Fruit fly (Drosophila melanogaster) whole organism, embryonic: ENCODE data around the gene CG5043.

ENCODE experiments used
- Aef1 ChIP-seq: fragments of 200-800 bp; sonication (Bioruptor generic); IDR thresholded peaks from 3 replicates; pipeline ENCODE4 v1.3.6; 2022; ENCODE audit warnings: missing biosample characterization, missing genetic modification characterization
- Atf-2 ChIP-seq: fragments of 200-800 bp; sonication (Bioruptor generic); optimal IDR thresholded peaks from 2 replicates; lab custom pipeline; 2016; ENCODE audit warnings: missing biosample characterization, missing genetic modification characterization
- CG2116 ChIP-seq: fragments of 200-800 bp; sonication (Bioruptor generic); optimal IDR thresholded peaks from 3 replicates; lab custom pipeline; 2018; ENCODE audit warnings: missing biosample characterization, mild to moderate bottlenecking, missing genetic modification characterization
- H2.0 ChIP-seq: fragments of 200-800 bp; sonication (Bioruptor generic); IDR thresholded peaks from 2 replicates; pipeline ENCODE4 v1.3.6; 2022; ENCODE audit warnings: missing biosample characterization, missing genetic modification characterization
- HmgD ChIP-seq: fragments of 200-800 bp; sonication (Bioruptor generic); optimal IDR thresholded peaks from 3 replicates; lab custom pipeline; 2016; ENCODE audit warnings: missing biosample characterization, missing genetic modification characterization
- Jarid2 ChIP-seq: fragments of 200-800 bp; sonication (Bioruptor generic); optimal IDR thresholded peaks from 3 replicates; lab custom pipeline; 2017; ENCODE audit warnings: mild to moderate bottlenecking, missing biosample characterization, missing genetic modification reagents, missing genetic modification characterization
- Oli ChIP-seq: fragments of 200-800 bp; sonication (Bioruptor generic); optimal IDR thresholded peaks from 2 replicates; lab custom pipeline; 2018; ENCODE audit warnings: missing biosample characterization, mild to moderate bottlenecking, missing genetic modification characterization, moderate library complexity
- Xrp1 ChIP-seq: fragments of 200-800 bp; sonication (Bioruptor generic); IDR thresholded peaks from 2 replicates; pipeline ENCODE4 v1.3.6; 2022; ENCODE audit warnings: missing biosample characterization, missing genetic modification characterization
- crp ChIP-seq, 2 experiments: fragments of 200-800 bp; sonication (Bioruptor generic); optimal IDR thresholded peaks; 2 replicates in 1 of 2; 3 replicates in 1 of 2; lab custom pipeline; 2017; ENCODE audit warnings: missing biosample characterization in 2 of 2, missing genetic modification characterization in 2 of 2, mild to moderate bottlenecking in 1 of 2, moderate library complexity in 1 of 2
- fd3F ChIP-seq: fragments of 200-800 bp; sonication (Bioruptor generic); optimal IDR thresholded peaks from 2 replicates; lab custom pipeline; 2018; ENCODE audit warnings: missing biosample characterization, mild to moderate bottlenecking, missing genetic modification characterization, moderate library complexity
- jing ChIP-seq: fragments of 200-800 bp; sonication (Bioruptor generic); optimal IDR thresholded peaks from 2 replicates; lab custom pipeline; 2018; ENCODE audit warnings: missing biosample characterization, mild to moderate bottlenecking, missing genetic modification characterization
- mld ChIP-seq: fragments of 200-800 bp; sonication (Bioruptor generic); IDR thresholded peaks from 3 replicates; pipeline ENCODE4 v1.3.6; 2022; ENCODE audit warnings: missing biosample characterization, missing genetic modification characterization; ENCODE audit not compliant: partially characterized antibody
- toy ChIP-seq: fragments of 200-800 bp; sonication (Bioruptor generic); IDR thresholded peaks from 2 replicates; pipeline ENCODE4 v1.3.6; 2022; ENCODE audit warnings: missing biosample characterization, missing genetic modification characterization

dm6 chr2L:17449608-17450504 lies 16.2 kb downstream of the CG5043 start, which contains the start of gene dl:
- no peak for TF ChIP-seq toy
- no peak for TF ChIP-seq Atf-2
- TF ChIP-seq HmgD: no peak
- TF ChIP-seq fd3F (GFP tag; lab: Kevin White, UChicago): no peak
- no peak for TF ChIP-seq mld (GFP tag; lab: Robert Waterston, UW)
- TF ChIP-seq crp (GFP tag; optimal IDR thresholded peaks at IDR 0.05; lab: Kevin White, UChicago): no peak
- no peak for TF ChIP-seq CG2116 (GFP tag; lab: Kevin White, UChicago)
- TF ChIP-seq Xrp1: no peak
- peak; percentile 90 for TF ChIP-seq Jarid2 (GFP tag; lab: Kevin White, UChicago)
- no peak for TF ChIP-seq Oli (tag; lab: Kevin White, UChicago)
- no peak for TF ChIP-seq jing (GFP tag; lab: Kevin White, UChicago)
- TF ChIP-seq H2.0: no peak
- no peak for TF ChIP-seq Aef1 (GFP tag; lab: Robert Waterston, UW)
